Fruit fly (Drosophila melanogaster) whole organism, embryonic: Measurements from ENCODE around the gene SmE.

Experiments
- CG1024 ChIP-seq: fragments of 200-800 bp; sonication (Bioruptor generic); IDR thresholded peaks from 2 replicates; pipeline ENCODE4 v1.3.6; 2022; ENCODE audit warnings: missing biosample characterization, missing genetic modification characterization
- CG10431 ChIP-seq: fragments of 200-800 bp; sonication (Bioruptor generic); optimal IDR thresholded peaks from 3 replicates; lab custom pipeline; 2018; ENCODE audit warnings: missing biosample characterization, mild to moderate bottlenecking, missing genetic modification characterization
- CG12155 ChIP-seq: fragments of 200-800 bp; sonication (Bioruptor generic); optimal IDR thresholded peaks from 3 replicates; lab custom pipeline; 2016; ENCODE audit warnings: missing biosample characterization, missing genetic modification characterization
- CG12659 ChIP-seq: fragments of 200-800 bp; sonication (Bioruptor generic); optimal IDR thresholded peaks from 3 replicates; lab custom pipeline; 2017; ENCODE audit warnings: mild to moderate bottlenecking, missing biosample characterization, missing genetic modification reagents, missing genetic modification characterization
- CG12942 ChIP-seq: fragments of 200-800 bp; sonication (Bioruptor generic); optimal IDR thresholded peaks from 3 replicates; lab custom pipeline; 2016; ENCODE audit warnings: missing biosample characterization, missing genetic modification characterization
- CG13287 ChIP-seq: fragments of 200-800 bp; sonication (Bioruptor generic); IDR thresholded peaks from 2 replicates; pipeline ENCODE4 v1.3.6; 2022; ENCODE audit warnings: missing biosample characterization, missing genetic modification characterization; ENCODE audit not compliant: partially characterized antibody
- CG1647 ChIP-seq: fragments of 200-800 bp; sonication (Bioruptor generic); optimal IDR thresholded peaks from 3 replicates; lab custom pipeline; 2016; ENCODE audit warnings: missing biosample characterization, missing genetic modification characterization
- CG17612 ChIP-seq: fragments of 200-800 bp; sonication (Bioruptor generic); IDR thresholded peaks from 2 replicates; pipeline ENCODE4 v1.3.6; 2022; ENCODE audit warnings: missing biosample characterization, missing genetic modification characterization
- CG18011 ChIP-seq: fragments of 200-800 bp; sonication (Bioruptor generic); optimal IDR thresholded peaks from 2 replicates; lab custom pipeline; 2017; ENCODE audit warnings: missing biosample characterization, missing genetic modification characterization, mild to moderate bottlenecking, moderate library complexity, missing genotype
- CG30020 ChIP-seq: fragments of 200-800 bp; optimal IDR thresholded peaks from 2 replicates; lab custom pipeline; 2019; ENCODE audit warnings: missing biosample characterization, mild to moderate bottlenecking, missing genetic modification characterization, moderate library complexity
- CG32532 ChIP-seq: fragments of 200-800 bp; sonication (Bioruptor generic); IDR thresholded peaks from 2 replicates; pipeline ENCODE4 v1.3.6; 2022; ENCODE audit warnings: missing biosample characterization, missing genetic modification characterization
- CG34376 ChIP-seq: fragments of 200-800 bp; sonication (Bioruptor generic); optimal IDR thresholded peaks from 2 replicates; lab custom pipeline; 2018; ENCODE audit warnings: missing biosample characterization, mild to moderate bottlenecking, missing genetic modification characterization
- CG9727 ChIP-seq: fragments of 200-800 bp; sonication (Bioruptor generic); optimal IDR thresholded peaks from 3 replicates; lab custom pipeline; 2017; ENCODE audit warnings: missing biosample characterization, mild to moderate bottlenecking, missing genetic modification characterization
- CoRest ChIP-seq: fragments of 200-800 bp; sonication (Bioruptor generic); optimal IDR thresholded peaks from 3 replicates; lab custom pipeline; 2018; ENCODE audit warnings: missing biosample characterization, mild to moderate bottlenecking, missing genetic modification characterization, moderate library complexity
- Dfd ChIP-seq, 2 experiments: fragments of >200 bp; optimal IDR thresholded peaks; 2 replicates each; lab custom pipeline; 2017; ENCODE audit warnings: missing biosample characterization in 2 of 2, missing genetic modification characterization in 2 of 2
- E2f1 ChIP-seq: fragments of 200-800 bp; sonication (Bioruptor generic); IDR thresholded peaks from 2 replicates; pipeline ENCODE4 v1.3.6; 2022; ENCODE audit warnings: missing biosample characterization, missing genetic modification characterization
- ERR ChIP-seq: fragments of 200-800 bp; sonication (Bioruptor generic); optimal IDR thresholded peaks from 2 replicates; lab custom pipeline; 2016; ENCODE audit warnings: missing biosample characterization, missing genetic modification characterization
- GATAe ChIP-seq: fragments of 200-800 bp; sonication (Bioruptor generic); conservative IDR thresholded peaks from 2 replicates; pipeline ENCODE4 v1.3.6; 2022; ENCODE audit warnings: missing biosample characterization, missing genetic modification characterization
- Hmx ChIP-seq: fragments of 200-800 bp; sonication (Bioruptor generic); optimal IDR thresholded peaks from 2 replicates; lab custom pipeline; 2016; ENCODE audit warnings: missing biosample characterization, missing genetic modification characterization
- NK7.1 ChIP-seq: fragments of 200-800 bp; sonication (Bioruptor generic); optimal IDR thresholded peaks from 3 replicates; lab custom pipeline; 2016; ENCODE audit warnings: missing biosample characterization, missing genetic modification characterization
- Oaz ChIP-seq: fragments of 200-800 bp; sonication (Bioruptor generic); IDR thresholded peaks from 2 replicates; pipeline ENCODE4 v1.3.6; 2022; ENCODE audit warnings: missing biosample characterization, missing genetic modification characterization
- Sox100B ChIP-seq: fragments of 200-800 bp; sonication (Bioruptor generic); optimal IDR thresholded peaks from 3 replicates; lab custom pipeline; 2018; ENCODE audit warnings: missing biosample characterization, mild to moderate bottlenecking, missing genetic modification characterization
- Sox102F ChIP-seq: fragments of 200-800 bp; sonication (Bioruptor generic); optimal IDR thresholded peaks from 2 replicates; lab custom pipeline; 2018; ENCODE audit warnings: missing biosample characterization, mild to moderate bottlenecking, missing genetic modification characterization, moderate library complexity
- Tbp ChIP-seq: fragments of >200 bp; optimal IDR thresholded peaks from 2 replicates; lab custom pipeline; 2018; ENCODE audit warnings: missing biosample characterization, missing genetic modification characterization
- ab ChIP-seq: fragments of 200-800 bp; sonication (Bioruptor generic); optimal IDR thresholded peaks from 2 replicates; lab custom pipeline; 2016; ENCODE audit warnings: missing biosample characterization, missing genetic modification characterization
- bsh ChIP-seq, 2 experiments: fragments of 200-800 bp; sonication (Bioruptor generic); optimal IDR thresholded peaks; 2 replicates each; lab custom pipeline; 2017 to 2018; ENCODE audit warnings: mild to moderate bottlenecking in 2 of 2, missing biosample characterization in 2 of 2, missing genetic modification characterization in 2 of 2, moderate library complexity in 1 of 2
- chif ChIP-seq, 2 experiments: fragments of 200-800 bp; sonication (Bioruptor generic); optimal IDR thresholded peaks; 3 replicates each; lab custom pipeline; 2016; ENCODE audit warnings: missing biosample characterization in 2 of 2, missing genetic modification characterization in 2 of 2
- chm ChIP-seq: fragments of 200-800 bp; sonication (Bioruptor generic); IDR thresholded peaks from 2 replicates; pipeline ENCODE4 v1.3.6; 2022; ENCODE audit warnings: missing biosample characterization, missing genetic modification characterization
- dmrt99B ChIP-seq: fragments of 200-800 bp; sonication (Bioruptor generic); optimal IDR thresholded peaks from 2 replicates; lab custom pipeline; 2018; ENCODE audit warnings: missing biosample characterization, mild to moderate bottlenecking, missing genetic modification characterization, moderate library complexity
- exex ChIP-seq: fragments of 200-800 bp; sonication (Bioruptor generic); optimal IDR thresholded peaks from 4 replicates; lab custom pipeline; 2018; ENCODE audit warnings: missing biosample characterization, mild to moderate bottlenecking, missing genetic modification characterization, moderate library complexity
- fd102C ChIP-seq: fragments of 200-800 bp; sonication (Bioruptor generic); optimal IDR thresholded peaks from 2 replicates; lab custom pipeline; 2018; ENCODE audit warnings: missing biosample characterization, mild to moderate bottlenecking, missing genetic modification characterization, moderate library complexity
- fru ChIP-seq: fragments of >200 bp; optimal IDR thresholded peaks from 2 replicates; lab custom pipeline; 2017
- gro ChIP-seq: fragments of 200-800 bp; sonication (Bioruptor generic); optimal IDR thresholded peaks from 2 replicates; lab custom pipeline; 2016; ENCODE audit warnings: missing biosample characterization, missing genetic modification characterization
- ham ChIP-seq: fragments of 200-800 bp; sonication (Bioruptor generic); IDR thresholded peaks from 2 replicates; pipeline ENCODE4 v1.3.6; 2022; ENCODE audit warnings: missing biosample characterization, missing genetic modification characterization
- hb ChIP-seq: fragments of 200-800 bp; sonication (Bioruptor generic); IDR thresholded peaks from 3 replicates; pipeline ENCODE4 v1.3.6; 2022; ENCODE audit warnings: missing biosample characterization, missing genetic modification characterization; ENCODE audit not compliant: partially characterized antibody
- her ChIP-seq: fragments of 200-800 bp; sonication (Bioruptor generic); optimal IDR thresholded peaks from 2 replicates; lab custom pipeline; 2016; ENCODE audit warnings: missing biosample characterization, missing genetic modification characterization
- kah ChIP-seq: fragments of 200-800 bp; sonication (Bioruptor generic); optimal IDR thresholded peaks from 2 replicates; lab custom pipeline; 2018; ENCODE audit warnings: missing biosample characterization, mild to moderate bottlenecking, missing genetic modification characterization
- ken ChIP-seq: fragments of 200-800 bp; sonication (Bioruptor generic); IDR thresholded peaks from 3 replicates; pipeline ENCODE4 v1.3.6; 2022; ENCODE audit warnings: missing biosample characterization, missing genetic modification characterization
- knrl ChIP-seq: fragments of 200-800 bp; sonication (Bioruptor generic); IDR thresholded peaks from 3 replicates; pipeline ENCODE4 v1.3.6; 2022; ENCODE audit warnings: missing biosample characterization, missing genetic modification characterization; ENCODE audit not compliant: partially characterized antibody
- mld ChIP-seq: fragments of 200-800 bp; sonication (Bioruptor generic); IDR thresholded peaks from 3 replicates; pipeline ENCODE4 v1.3.6; 2022; ENCODE audit warnings: missing biosample characterization, missing genetic modification characterization; ENCODE audit not compliant: partially characterized antibody
- p53 ChIP-seq: fragments of 200-800 bp; sonication (Bioruptor generic); optimal IDR thresholded peaks from 2 replicates; lab custom pipeline; 2016; ENCODE audit warnings: missing biosample characterization, missing genetic modification characterization
- rib ChIP-seq: fragments of 200-800 bp; sonication (Bioruptor generic); IDR thresholded peaks from 2 replicates; pipeline ENCODE4 v1.3.6; 2022; ENCODE audit warnings: missing biosample characterization, missing genetic modification characterization
- run ChIP-seq: fragments of 200-800 bp; sonication (Bioruptor generic); optimal IDR thresholded peaks from 3 replicates; lab custom pipeline; 2018; ENCODE audit warnings: missing biosample characterization, mild to moderate bottlenecking, missing genetic modification characterization
- slbo ChIP-seq: fragments of 200-800 bp; sonication (Bioruptor generic); IDR thresholded peaks from 2 replicates; pipeline ENCODE4 v1.3.6; 2022; ENCODE audit warnings: missing biosample characterization, missing genetic modification characterization
- so ChIP-seq: fragments of 200-800 bp; sonication (Bioruptor generic); IDR thresholded peaks from 3 replicates; pipeline ENCODE4 v1.3.6; 2022; ENCODE audit warnings: missing biosample characterization, missing genetic modification characterization
- stc ChIP-seq: fragments of 200-800 bp; sonication (Bioruptor generic); IDR thresholded peaks from 2 replicates; pipeline ENCODE4 v1.3.6; 2022; ENCODE audit warnings: missing biosample characterization, missing genetic modification characterization
- stwl ChIP-seq: fragments of 200-800 bp; sonication (Bioruptor generic); optimal IDR thresholded peaks from 3 replicates; lab custom pipeline; 2018; ENCODE audit warnings: missing biosample characterization, mild to moderate bottlenecking, missing genetic modification characterization, moderate library complexity
- yki ChIP-seq: fragments of >200 bp; optimal IDR thresholded peaks from 3 replicates; lab custom pipeline; 2018

The SmE gene

dm6 chr2L:7926288-7927061, 41.2 kb upstream of the SmE start (continued):
- TF ChIP-seq Sox100B (GFP tag; lab: Kevin White, UChicago) (no peak), Oaz (GFP tag; lab: Robert Waterston, UW) (no peak)
- TF ChIP-seq, all 482 proteins: peak for 45

dm6 chr2L:7925389-7925788, 40.1 kb upstream of the SmE start:
- TF ChIP-seq slbo (GFP tag; lab: Robert Waterston, UW) (peak; percentile 88), CG18011 (peak; percentile 57), ERR (GFP tag; lab: Kevin White, UChicago) (peak; percentile 82), Dfd (GFP tag; optimal IDR thresholded peaks at IDR 0.05; lab: Kevin White, UChicago) (no peak), CG17612 (GFP tag; lab: Robert Waterston, UW) (peak; percentile 70), CG12155 (GFP tag; lab: Kevin White, UChicago) (peak; percentile 70), NK7.1 (GFP tag; lab: Kevin White, UChicago) (peak; percentile 80), fd102C (GFP tag; lab: Kevin White, UChicago) (no peak), CG1024 (peak; percentile 82), dmrt99B (peak; percentile 96), chm (GFP tag; lab: Robert Waterston, UW) (peak; percentile 83; the same call in 1 of the 2 replicates), CG30020 (tag; lab: Kevin White, UChicago) (peak; percentile 22), bsh (GFP tag; optimal IDR thresholded peaks at IDR 0.05; lab: Kevin White, UChicago) (peak; percentile 91 to 92), CG10431 (GFP tag; lab: Kevin White, UChicago) (peak; percentile 57), Hmx (GFP tag; lab: Kevin White, UChicago) (no peak), hb (GFP tag; lab: Robert Waterston, UW) (no peak), run (peak; percentile 79), CG13287 (GFP tag; lab: Robert Waterston, UW) (peak; percentile 27; the same call in 1 of the 2 replicates), Sox102F (GFP tag; lab: Kevin White, UChicago) (peak; percentile 92), CG12942 (GFP tag; lab: Kevin White, UChicago) (peak; percentile 68), ham (GFP tag; lab: Robert Waterston, UW) (0 out of 2 replicates have a peak, but pooled peaks have one; percentile 51), Tbp (no peak), p53 (GFP tag; lab: Kevin White, UChicago) (peak; percentile 22), gro (peak; percentile 86), knrl (GFP tag; lab: Robert Waterston, UW) (no peak), stwl (no peak), CG9727 (GFP tag; lab: Kevin White, UChicago) (peak; percentile 82), chif (GFP tag; optimal IDR thresholded peaks at IDR 0.05; lab: Kevin White, UChicago) (peak; percentile 77 to 87), yki (lab: Kevin White, UChicago) (no peak), CG32532 (GFP tag; lab: Robert Waterston, UW) (peak; percentile 89), fru (lab: Kevin White, UChicago) (no peak), her (GFP tag; lab: Kevin White, UChicago) (peak; percentile 86), CG34376 (peak; percentile 79), CG12659 (GFP tag; lab: Kevin White, UChicago) (peak; percentile 88), CG1647 (GFP tag; lab: Kevin White, UChicago) (peak; percentile 79), GATAe (GFP tag; lab: Robert Waterston, UW) (peak; percentile 49; the same call in 1 of the 2 replicates), kah (GFP tag; lab: Kevin White, UChicago) (peak; percentile 75), so (GFP tag; lab: Robert Waterston, UW) (peak; percentile 92), ken (GFP tag; lab: Robert Waterston, UW) (peak; percentile 87), E2f1 (GFP tag; lab: Robert Waterston, UW) (peak; percentile 88), ab (peak; percentile 61), exex (tag; lab: Kevin White, UChicago) (peak; percentile 63), rib (GFP tag; lab: Robert Waterston, UW) (peak; percentile 80), stc (GFP tag; lab: Robert Waterston, UW) (peak; percentile 93), mld (GFP tag; lab: Robert Waterston, UW) (no peak), CoRest (tag; lab: Kevin White, UChicago) (peak; percentile 86)
